Fruit fly (Drosophila melanogaster): ENCODE data around the gene Agpat2.

DNA sequence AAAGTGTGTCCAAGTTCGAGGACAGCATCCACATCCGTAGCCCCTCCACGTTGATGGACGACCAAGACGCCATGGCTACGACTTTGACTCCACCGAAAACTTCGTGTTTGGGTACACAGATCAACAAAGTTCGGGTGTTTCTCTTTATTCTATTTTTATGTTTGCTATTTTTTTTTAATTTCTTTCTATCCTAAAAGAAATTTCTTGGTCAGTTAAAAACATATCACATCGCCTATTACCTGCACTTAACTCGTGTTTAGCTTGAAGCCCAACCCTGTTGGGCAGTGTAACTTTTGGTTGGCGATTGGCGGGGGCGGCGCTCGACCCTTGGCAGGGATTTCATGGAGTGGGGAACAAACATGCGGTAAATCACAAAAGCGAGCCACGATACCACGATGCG is 9.7 kb upstream of the Agpat2 start:
- TF ChIP-seq psq (optimal IDR thresholded peaks at IDR 0.05), result no peak
- TF ChIP-seq Myc (optimal IDR thresholded peaks at IDR 0.05), result no peak
- TF ChIP-seq Sin3A (optimal IDR thresholded peaks at IDR 0.05), result no peak

All from Kc167 (cell line).